Fruit fly (Drosophila melanogaster) whole organism, wandering third instar larva: ENCODE measurements around the gene CanA-14F.

ENCODE experiments used
- dsf ChIP-seq: sonication (Bioruptor generic); optimal IDR thresholded peaks from 2 replicates; lab custom pipeline; 2016; ENCODE audit warnings: missing biosample characterization, missing genetic modification characterization, borderline replicate concordance
- jim ChIP-seq: fragments of 175-275, 200-325 bp; sonication (Bioruptor generic); optimal IDR thresholded peaks from 2 replicates; lab custom pipeline; 2016; ENCODE audit warnings: missing biosample characterization, mild to moderate bottlenecking, missing genetic modification characterization
- pan ChIP-seq: fragments of >200 bp; optimal IDR thresholded peaks from 2 replicates; lab custom pipeline; 2017
- psq ChIP-seq: fragments of 200-800 bp; sonication (Bioruptor generic); optimal IDR thresholded peaks from 3 replicates; lab custom pipeline; 2017; ENCODE audit warnings: missing biosample characterization, mild to moderate bottlenecking, missing genetic modification characterization, moderate library complexity
- rgr ChIP-seq: fragments of 200-800 bp; sonication (Bioruptor generic); optimal IDR thresholded peaks from 3 replicates; lab custom pipeline; 2016; ENCODE audit warnings: missing biosample characterization, mild to moderate bottlenecking, missing genetic modification characterization
- sv ChIP-seq: fragments of 200-800 bp; sonication (Bioruptor generic); optimal IDR thresholded peaks from 3 replicates; lab custom pipeline; 2016; ENCODE audit warnings: missing biosample characterization, missing genetic modification characterization

dm6 chrX:16595411-16595810, 8.4 kb upstream of the CanA-14F start:
- TF ChIP-seq psq (GFP tag; lab: Kevin White, UChicago), result no peak
- no peak for TF ChIP-seq jim (GFP tag; lab: Kevin White, UChicago)
- TF ChIP-seq dsf (GFP tag; lab: Kevin White, UChicago), result no peak
- no peak for TF ChIP-seq pan (lab: Kevin White, UChicago)
- no peak for TF ChIP-seq rgr
- no peak for TF ChIP-seq sv (GFP tag; lab: Kevin White, UChicago)
